Worm (Caenorhabditis elegans) whole organism, L4 larva: ENCODE data around the gene F40A3.1.

ENCODE experiments used
- F44E2.7 ChIP-seq: fragments of 200-800 bp; sonication (Bioruptor generic); IDR thresholded peaks from 2 replicates; pipeline ENCODE4 v2.1.2; 2022; ENCODE audit warnings: missing genetic modification characterization, missing compliant biosample characterization
- T20F7.1 ChIP-seq: fragments of 200-800 bp; sonication (Bioruptor generic); optimal IDR thresholded peaks from 2 replicates; lab custom pipeline; 2018; ENCODE audit warnings: mild to moderate bottlenecking, missing genetic modification characterization, missing compliant biosample characterization
- T26A8.4 ChIP-seq: fragments of 200-800 bp; sonication (Bioruptor generic); IDR thresholded peaks from 2 replicates; pipeline ENCODE4 v1.3.6; 2022; ENCODE audit warnings: missing genetic modification characterization, missing compliant biosample characterization
- Y48G9A.11 ChIP-seq: fragments of 200-800 bp; sonication (Bioruptor generic); IDR thresholded peaks from 2 replicates; pipeline ENCODE4 v1.3.6; 2022; ENCODE audit warnings: missing genetic modification reagents, missing genetic modification characterization, missing compliant biosample characterization
- aha-1 ChIP-seq: fragments of 150-350 bp; peaks from one replicate; lab custom pipeline; 2014; ENCODE audit warnings: missing biosample characterization, missing genetic modification characterization
- ama-1 ChIP-seq: fragments of 150-350 bp; optimal IDR thresholded peaks from 2 replicates; lab custom pipeline; 2014; ENCODE audit warnings: inconsistent platforms, mixed read lengths
- arid-1 ChIP-seq: fragments of 200-800 bp; sonication (Bioruptor generic); conservative IDR thresholded peaks from 2 replicates; pipeline ENCODE4 v1.3.6; 2022; ENCODE audit warnings: missing genetic modification reagents, missing genetic modification characterization, missing compliant biosample characterization
- ceh-20 ChIP-seq: fragments of 200-800 bp; sonication (Bioruptor generic); IDR thresholded peaks from 2 replicates; pipeline ENCODE4 v1.3.6; 2022; ENCODE audit warnings: missing genetic modification reagents, missing genetic modification characterization, missing compliant biosample characterization
- ceh-82 ChIP-seq: sonication (generic microtip); optimal IDR thresholded peaks from 2 replicates; lab custom pipeline; 2017; ENCODE audit warnings: missing biosample characterization, missing genetic modification characterization
- daf-16 ChIP-seq, 3 experiments: sonication (generic microtip); optimal IDR thresholded peaks; 2 replicates each; lab custom pipeline; 2016 to 2017; ENCODE audit warnings: missing genetic modification characterization in 3 of 3, missing genetic modification reagents in 3 of 3, mild to moderate bottlenecking in 2 of 3, missing compliant biosample characterization in 2 of 3, missing biosample characterization in 1 of 3, moderate library complexity in 1 of 3
- daf-19 ChIP-seq: fragments of 200-800 bp; sonication (Bioruptor generic); conservative IDR thresholded peaks from 2 replicates; pipeline ENCODE4 v1.3.6; 2022; ENCODE audit warnings: missing genetic modification characterization, missing compliant biosample characterization
- dmd-8 ChIP-seq: fragments of 200-800 bp; sonication (Bioruptor generic); IDR thresholded peaks from 2 replicates; pipeline ENCODE4 v1.3.6; 2022; ENCODE audit warnings: missing genetic modification characterization, missing compliant biosample characterization
- duxl-1 ChIP-seq: sonication (generic microtip); optimal IDR thresholded peaks from 2 replicates; lab custom pipeline; 2016; ENCODE audit warnings: mild to moderate bottlenecking, missing genetic modification characterization, moderate library complexity, missing compliant biosample characterization; ENCODE audit not compliant: poor library complexity
- dve-1 ChIP-seq: sonication (generic microtip); optimal IDR thresholded peaks from 2 replicates; lab custom pipeline; 2017; ENCODE audit warnings: antibody characterized with exemption, mild to moderate bottlenecking, missing genetic modification characterization, missing compliant biosample characterization; ENCODE audit not compliant: insufficient read depth
- egl-27 ChIP-seq: sonication (generic microtip); optimal IDR thresholded peaks from 3 replicates; lab custom pipeline; 2017; ENCODE audit warnings: missing biosample characterization, missing genetic modification reagents, missing genetic modification characterization
- egl-43 ChIP-seq: fragments of 200-800 bp; sonication (Bioruptor generic); IDR thresholded peaks from 2 replicates; pipeline ENCODE4 v1.3.6; 2022; ENCODE audit warnings: missing genetic modification reagents, missing genetic modification characterization, missing compliant biosample characterization
- hif-1 ChIP-seq, 2 experiments: sonication (generic microtip); optimal IDR thresholded peaks; 2 replicates each; lab custom pipeline; 2016 to 2017; ENCODE audit warnings: missing compliant biosample characterization in 2 of 2, missing genetic modification characterization in 2 of 2, missing genetic modification reagents in 2 of 2, missing genotype in 2 of 2, mild to moderate bottlenecking in 1 of 2
- lin-1 ChIP-seq: fragments of 200-800 bp; sonication (Bioruptor generic); IDR thresholded peaks from 2 replicates; pipeline ENCODE4 v1.3.6; 2022; ENCODE audit warnings: missing genetic modification reagents, missing genetic modification characterization, missing compliant biosample characterization
- lsy-2 ChIP-seq, 2 experiments: fragments of 150-350 bp in 1 of 2; sonication (generic microtip) in 1 of 2; optimal IDR thresholded peaks; 2 replicates each; lab custom pipeline; 2014 to 2017; ENCODE audit warnings: missing biosample characterization in 2 of 2, missing genetic modification characterization in 2 of 2
- madf-5 ChIP-seq, 2 experiments: fragments of 200-800 bp; sonication (Bioruptor generic); IDR thresholded peaks; 2 replicates each; pipeline ENCODE4 v1.3.6; 2022; ENCODE audit warnings: missing compliant biosample characterization in 2 of 2, missing genetic modification characterization in 2 of 2
- madf-9 ChIP-seq: fragments of 200-800 bp; sonication (Bioruptor generic); conservative IDR thresholded peaks from 2 replicates; pipeline ENCODE4 v1.3.6; 2022; ENCODE audit warnings: missing genetic modification reagents, missing genetic modification characterization, missing compliant biosample characterization
- mdl-1 ChIP-seq, 2 experiments: fragments of 150-350 bp in 1 of 2; sonication (generic microtip) in 1 of 2; optimal IDR thresholded peaks; 2 replicates each; lab custom pipeline; 2014 to 2017; ENCODE audit warnings: missing biosample characterization in 2 of 2, missing genetic modification characterization in 2 of 2
- mep-1 ChIP-seq: fragments of 150-350 bp; sonication (generic microtip); optimal IDR thresholded peaks from 3 replicates; lab custom pipeline; 2014; ENCODE audit warnings: missing biosample characterization, missing genetic modification characterization
- mxl-2 ChIP-seq: fragments of 200-800 bp; sonication (Bioruptor generic); conservative IDR thresholded peaks from 2 replicates; pipeline ENCODE4 v1.3.6; 2022; ENCODE audit warnings: missing genetic modification reagents, missing genetic modification characterization, missing compliant biosample characterization
- mxl-3 ChIP-seq: fragments of 200-800 bp; sonication (Bioruptor generic); optimal IDR thresholded peaks from 2 replicates; lab custom pipeline; 2018; ENCODE audit warnings: mild to moderate bottlenecking, missing genetic modification characterization, missing compliant biosample characterization
- nhr-10 ChIP-seq: fragments of 150-350 bp; optimal IDR thresholded peaks from 2 replicates; lab custom pipeline; 2014; ENCODE audit warnings: missing biosample characterization, missing genetic modification characterization
- nhr-102 ChIP-seq: sonication (generic microtip); optimal IDR thresholded peaks from 2 replicates; lab custom pipeline; 2016; ENCODE audit warnings: mild to moderate bottlenecking, missing genetic modification characterization, moderate library complexity, missing compliant biosample characterization
- nhr-11 ChIP-seq: fragments of 150-350 bp; optimal IDR thresholded peaks from 2 replicates; lab custom pipeline; 2014; ENCODE audit warnings: missing biosample characterization, missing genetic modification characterization
- nhr-111 ChIP-seq: fragments of 200-800 bp; sonication (Bioruptor generic); optimal IDR thresholded peaks from 2 replicates; lab custom pipeline; 2018; ENCODE audit warnings: mild to moderate bottlenecking, missing genetic modification characterization, missing compliant biosample characterization
- nhr-25 ChIP-seq: sonication (generic microtip); optimal IDR thresholded peaks from 2 replicates; lab custom pipeline; 2017; ENCODE audit warnings: missing genetic modification characterization, mild to moderate bottlenecking, missing compliant biosample characterization, antibody characterized with exemption, moderate library complexity, borderline replicate concordance; ENCODE audit not compliant: insufficient read depth
- nhr-28 ChIP-seq: fragments of 150-350 bp; optimal IDR thresholded peaks from 2 replicates; lab custom pipeline; 2014; ENCODE audit warnings: missing biosample characterization, missing genetic modification characterization
- nhr-41 ChIP-seq: fragments of 200-800 bp; sonication (Bioruptor generic); IDR thresholded peaks from 2 replicates; pipeline ENCODE4 v1.3.6; 2022; ENCODE audit warnings: missing genetic modification reagents, missing genetic modification characterization, missing compliant biosample characterization
- nhr-42 ChIP-seq: fragments of 200-800 bp; sonication (Bioruptor generic); IDR thresholded peaks from 2 replicates; pipeline ENCODE4 v1.3.6; 2022; ENCODE audit warnings: missing genetic modification characterization, missing compliant biosample characterization
- pha-4 ChIP-seq, 2 experiments: fragments of 150-350 bp in 1 of 2; fragments of 200-800 bp in 1 of 2; sonication (Bioruptor generic) in 1 of 2; IDR thresholded peaks in 1 of 2; optimal IDR thresholded peaks in 1 of 2; 2 replicates each; pipeline versions ENCODE4 v1.3.6 to Lab custom; 2014 to 2022; ENCODE audit warnings: missing genetic modification characterization in 2 of 2, missing genetic modification reagents in 2 of 2, missing biosample characterization in 1 of 2, missing compliant biosample characterization in 1 of 2
- php-3 ChIP-seq: fragments of 200-800 bp; sonication (Bioruptor generic); IDR thresholded peaks from 2 replicates; pipeline ENCODE4 v1.3.6; 2022; ENCODE audit warnings: missing genetic modification reagents, missing genetic modification characterization, missing compliant biosample characterization
- saeg-2 ChIP-seq: fragments of 200-800 bp; sonication (Bioruptor generic); IDR thresholded peaks from 2 replicates; pipeline ENCODE4 v1.3.6; 2022; ENCODE audit warnings: missing genetic modification reagents, missing genetic modification characterization, missing compliant biosample characterization
- sdz-12 ChIP-seq: fragments of 200-800 bp; sonication (Bioruptor generic); optimal IDR thresholded peaks from 2 replicates; lab custom pipeline; 2018; ENCODE audit warnings: mild to moderate bottlenecking, missing genetic modification characterization, missing compliant biosample characterization
- snpc-1.2 ChIP-seq: fragments of 200-800 bp; sonication (Bioruptor generic); IDR thresholded peaks from 2 replicates; pipeline ENCODE4 v1.3.6; 2022; ENCODE audit warnings: missing genetic modification reagents, missing genetic modification characterization, missing compliant biosample characterization
- spr-1 ChIP-seq: sonication (generic microtip); optimal IDR thresholded peaks from 2 replicates; lab custom pipeline; 2016; ENCODE audit warnings: mild to moderate bottlenecking, missing genetic modification characterization, missing compliant biosample characterization
- tra-1 ChIP-seq: fragments of 200-800 bp; sonication (Bioruptor generic); IDR thresholded peaks from 2 replicates; pipeline ENCODE4 v1.3.6; 2022; ENCODE audit warnings: missing genetic modification reagents, missing genetic modification characterization, missing compliant biosample characterization
- unc-62 ChIP-seq, 3 experiments: fragments of 150-350 bp in 1 of 3; sonication (generic microtip); optimal IDR thresholded peaks in 2 of 3; peaks in 1 of 3; 1 replicate in 1 of 3; 2 replicates in 2 of 3; lab custom pipeline; 2014 to 2017; ENCODE audit warnings: missing biosample characterization in 3 of 3, missing genetic modification characterization in 3 of 3, missing genetic modification reagents in 3 of 3, missing genotype in 1 of 3
- vab-7 ChIP-seq: fragments of 200-800 bp; sonication (Bioruptor generic); IDR thresholded peaks from 2 replicates; pipeline ENCODE4 v1.3.6; 2022; ENCODE audit warnings: missing genetic modification reagents, missing genetic modification characterization, missing compliant biosample characterization
- zag-1 ChIP-seq: fragments of 150-350 bp; optimal IDR thresholded peaks from 2 replicates; lab custom pipeline; 2014; ENCODE audit warnings: missing biosample characterization, missing genetic modification characterization

F40A3.1 gene

DNA sequence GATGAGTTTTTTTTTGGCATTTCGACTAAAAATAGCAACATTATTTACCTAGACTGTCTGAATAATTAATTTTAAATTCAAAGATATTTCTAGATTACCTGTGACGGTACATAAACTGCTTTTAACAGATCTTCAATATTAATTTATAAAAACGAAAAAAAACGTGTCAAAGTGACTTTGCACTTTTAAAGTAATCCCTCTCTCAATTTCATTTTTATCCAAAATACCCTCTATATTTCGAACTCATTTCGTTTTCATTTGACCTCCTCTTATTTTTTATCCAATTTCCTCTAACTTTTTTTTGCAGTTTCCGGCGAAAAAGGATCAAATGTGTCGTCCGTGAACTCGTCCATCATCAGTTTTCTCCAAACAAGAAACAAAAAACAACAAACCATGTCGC, 15.9 kb upstream of the F40A3.1 start, which contains the start of gene F40A3.4:
Gene F40A3.4, plus strand, starts transcription at position 301 of the 400 bp plus-strand sequence.
- TF ChIP-seq unc-62 (GFP tag; optimal IDR thresholded peaks at IDR 0.05 in 1 of 2; lab: Kevin White, UChicago) (no peak), unc-62 (tag; optimal IDR thresholded peaks at IDR 0.05; lab: Kevin White, UChicago) (no peak), duxl-1 (no peak), dmd-8 (no peak), ceh-20 (no peak), dve-1 (tag; lab: Kevin White, UChicago) (no peak), ama-1 (lab: Kevin White, UChicago) (no peak), nhr-28 (tag; lab: Kevin White, UChicago) (no peak), nhr-102 (tag; lab: Kevin White, UChicago) (no peak), madf-5 (GFP tag; IDR thresholded peaks at IDR 0.05; lab: Robert Waterston, UW) (no peak), nhr-42 (GFP tag; lab: Robert Waterston, UW) (no peak), mxl-3 (no peak), nhr-111 (no peak), tra-1 (GFP tag; lab: Robert Waterston, UW) (no peak), mxl-2 (no peak), zag-1 (tag; lab: Kevin White, UChicago) (no peak), php-3 (GFP tag; lab: Robert Waterston, UW) (no peak), egl-27 (tag; lab: Kevin White, UChicago) (no peak)

DNA sequence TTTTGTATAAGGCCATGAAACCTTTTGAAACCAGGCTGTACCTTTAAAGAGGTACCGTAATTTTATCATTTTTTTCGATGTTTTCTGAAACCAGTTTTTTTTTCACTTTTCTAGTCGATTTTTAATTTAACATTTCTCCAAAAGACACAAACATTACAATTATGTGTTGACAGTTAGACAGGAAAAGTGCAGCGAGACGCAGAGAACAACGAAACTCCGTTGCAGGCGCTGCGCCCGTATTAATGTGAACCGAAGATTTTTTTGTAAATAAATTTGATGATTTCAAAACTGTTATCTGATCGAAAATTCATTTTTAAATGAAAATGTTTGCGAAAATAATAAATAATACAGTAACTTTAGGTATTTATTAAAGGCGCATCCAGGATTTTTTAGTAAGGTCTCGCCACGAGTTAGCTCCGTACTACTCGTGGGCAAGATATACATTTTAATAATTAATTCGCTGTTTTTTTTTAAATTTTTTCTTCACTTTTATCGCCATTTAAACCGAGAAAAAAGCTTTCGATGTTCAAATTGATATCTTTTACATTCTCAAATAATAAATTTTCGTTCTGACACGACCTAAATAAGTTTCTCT, 14.4 kb upstream of the F40A3.1 start, which contains the start of gene F40A3.3:
Gene F40A3.3, plus strand, starts transcription at position 564 of the 595 bp plus-strand sequence.
- TF ChIP-seq nhr-28 (tag; lab: Kevin White, UChicago) = peak; percentile 15
- TF ChIP-seq unc-62 (GFP tag; optimal IDR thresholded peaks at IDR 0.05 in 1 of 2; lab: Kevin White, UChicago) = peak in 1 of 2 experiments; percentile 2
- TF ChIP-seq unc-62 (tag; optimal IDR thresholded peaks at IDR 0.05; lab: Kevin White, UChicago) = no peak
- TF ChIP-seq lsy-2 (tag; optimal IDR thresholded peaks at IDR 0.05; lab: Kevin White, UChicago) = peak in 1 of 2 experiments; percentile 24
- TF ChIP-seq daf-19 (GFP tag; lab: Robert Waterston, UW) = no peak
- no peak for TF ChIP-seq daf-16 (GFP tag; optimal IDR thresholded peaks at IDR 0.05; lab: Kevin White, UChicago)
- TF ChIP-seq daf-16 (tag; optimal IDR thresholded peaks at IDR 0.05; lab: Kevin White, UChicago) = peak; percentile 90
- TF ChIP-seq mep-1 (tag; lab: Kevin White, UChicago) = peak; percentile 4

DNA sequence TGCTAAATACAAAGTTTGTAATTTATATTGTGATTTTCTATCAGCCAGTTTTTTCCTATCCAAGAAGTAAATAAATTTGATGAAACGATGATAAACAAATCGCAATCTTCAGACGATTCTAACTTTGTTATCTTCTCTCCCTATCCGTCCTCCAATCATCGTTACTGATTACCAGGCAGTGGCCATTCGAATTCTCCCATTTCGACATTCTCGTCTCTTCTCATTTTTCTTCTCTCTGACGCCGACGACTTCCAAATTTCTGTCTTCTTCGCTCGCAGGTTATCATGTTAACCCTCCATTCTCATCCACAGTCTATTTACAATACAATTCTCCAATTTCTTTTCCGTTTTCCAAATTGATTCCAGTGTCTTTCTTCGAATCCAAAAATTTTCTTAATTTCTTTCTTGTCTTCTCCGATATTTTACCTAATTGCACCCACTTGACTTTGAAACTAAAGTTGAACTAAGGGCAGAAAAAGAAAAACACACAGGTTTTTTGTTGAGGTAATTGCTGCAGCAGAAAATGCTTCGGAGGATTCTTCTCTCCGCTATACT, 12.8 kb upstream of the F40A3.1 start, which contains the start of gene F40A3.2:
Gene F40A3.2, plus strand, starts transcription at position 504 of the 554 bp plus-strand sequence.
- TF ChIP-seq nhr-41 (GFP tag; lab: Robert Waterston, UW) (no peak), lin-1 (GFP tag; lab: Robert Waterston, UW) (no peak), madf-9 (no peak), sdz-12 (no peak), mdl-1 (tag; optimal IDR thresholded peaks at IDR 0.05; lab: Kevin White, UChicago) (no peak), saeg-2 (GFP tag; lab: Robert Waterston, UW) (no peak), T20F7.1 (no peak), spr-1 (tag; lab: Kevin White, UChicago) (no peak), hif-1 (tag; optimal IDR thresholded peaks at IDR 0.05; lab: Kevin White, UChicago) (no peak), nhr-10 (tag; lab: Kevin White, UChicago) (no peak), egl-43 (GFP tag; lab: Robert Waterston, UW) (no peak)

DNA sequence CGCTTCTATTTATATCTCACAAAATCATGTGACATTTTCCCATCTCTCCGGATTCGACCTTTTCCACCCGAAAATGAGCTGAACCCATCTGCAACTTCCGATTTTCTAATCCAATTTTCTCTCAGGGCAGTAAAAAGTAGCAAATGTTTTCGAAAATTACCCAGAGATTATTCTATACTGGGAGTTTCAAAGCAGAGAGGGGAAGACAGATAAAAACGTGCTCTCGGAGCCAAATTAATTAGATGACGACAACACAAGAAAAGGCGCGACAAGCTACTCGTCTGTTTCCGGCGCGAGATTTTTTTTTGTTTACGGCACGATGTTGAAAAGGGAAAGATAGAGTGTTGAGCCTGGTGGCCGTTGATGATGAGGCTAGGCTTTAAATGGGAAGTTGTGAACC, 6.9 kb upstream of the F40A3.1 start:
- TF ChIP-seq snpc-1.2 (GFP tag; lab: Robert Waterston, UW) = no peak
- no peak for TF ChIP-seq nhr-102 (tag; lab: Kevin White, UChicago)
- TF ChIP-seq duxl-1 = no peak
- no peak for TF ChIP-seq Y48G9A.11
- TF ChIP-seq nhr-11 (tag; lab: Kevin White, UChicago) = peak; percentile 1
- TF ChIP-seq T26A8.4 (GFP tag; lab: Robert Waterston, UW) = no peak
- TF ChIP-seq arid-1 (GFP tag; lab: Robert Waterston, UW) = no peak
- TF ChIP-seq nhr-25 (tag; lab: Kevin White, UChicago) = no peak
- no peak for TF ChIP-seq F44E2.7 (GFP tag; lab: Robert Waterston, UW)
- TF ChIP-seq pha-4 (GFP tag; IDR thresholded peaks at IDR 0.05; lab: Robert Waterston, UW) = no peak
- no peak for TF ChIP-seq pha-4 (tag; optimal IDR thresholded peaks at IDR 0.05; lab: Kevin White, UChicago)
- no peak for TF ChIP-seq hif-1 (tag; optimal IDR thresholded peaks at IDR 0.05; lab: Kevin White, UChicago)
- TF ChIP-seq ama-1 (lab: Kevin White, UChicago) = no peak
- no peak for TF ChIP-seq ceh-82 (tag; lab: Kevin White, UChicago)
- TF ChIP-seq vab-7 (GFP tag; lab: Robert Waterston, UW) = no peak
- TF ChIP-seq aha-1 (tag; lab: Kevin White, UChicago) = peak; percentile 84
